Fruit fly (Drosophila melanogaster): ENCODE data around the gene Drak.

Drak gene

dm6 chrX:11454189-11454882 lies 38.6 kb upstream of the Drak start, which contains the start of the genes Evi5 and HP5 (continued):
- TF ChIP-seq salm (tag; optimal IDR thresholded peaks at IDR 0.05), result no peak
- peak; percentile 29 for TF ChIP-seq chn (GFP tag; optimal IDR thresholded peaks at IDR 0.05)
- peak; percentile 29; the same call in 1 of the 3 replicates for TF ChIP-seq vnd (GFP tag; IDR thresholded peaks at IDR 0.05; ENCODE audit: partially characterized antibody)
- TF ChIP-seq CG18764 (GFP tag; optimal IDR thresholded peaks at IDR 0.05), result no peak
- peak; percentile 27 for TF ChIP-seq CG7786 (GFP tag; optimal IDR thresholded peaks at IDR 0.05)
- peak in 1 of 2 experiments; percentile 32 for TF ChIP-seq eve (GFP tag; optimal IDR thresholded peaks at IDR 0.05)
- TF ChIP-seq Xbp1 (GFP tag; optimal IDR thresholded peaks at IDR 0.05), result peak; percentile 53
- TF ChIP-seq Elba2 (GFP tag; optimal IDR thresholded peaks at IDR 0.05), result no peak
- no peak for TF ChIP-seq h (optimal IDR thresholded peaks at IDR 0.05)
- TF ChIP-seq stc (GFP tag; IDR thresholded peaks at IDR 0.05), result no peak
- peak; percentile 62 for TF ChIP-seq CG10366 (GFP tag; IDR thresholded peaks at IDR 0.05)
- TF ChIP-seq inv (GFP tag; IDR thresholded peaks at IDR 0.05; ENCODE audit: partially characterized antibody), result peak; percentile 44
- TF ChIP-seq Rfx (GFP tag; IDR thresholded peaks at IDR 0.05), result peak; percentile 81
- TF ChIP-seq CrebB (tag; optimal IDR thresholded peaks at IDR 0.05), result no peak
- TF ChIP-seq yki (optimal IDR thresholded peaks at IDR 0.05), result no peak
- TF ChIP-seq PHDP (tag; optimal IDR thresholded peaks at IDR 0.05), result no peak
- 0 out of 2 replicates have a peak, but pooled peaks have one; percentile 20 for TF ChIP-seq Awh (GFP tag; IDR thresholded peaks at IDR 0.05)
- TF ChIP-seq CG12104 (GFP tag; optimal IDR thresholded peaks at IDR 0.05), result no peak
- peak; percentile 49 for TF ChIP-seq jumu (GFP tag; optimal IDR thresholded peaks at IDR 0.05)
- TF ChIP-seq Sox100B (GFP tag; optimal IDR thresholded peaks at IDR 0.05), result no peak
- peak; percentile 55 for TF ChIP-seq Xrp1 (GFP tag; IDR thresholded peaks at IDR 0.05)
- peak; percentile 69 for TF ChIP-seq CG7839 (tag; optimal IDR thresholded peaks at IDR 0.05)
- peak; percentile 94 for TF ChIP-seq Med (GFP tag)
- peak; percentile 80 for TF ChIP-seq Sin3A (optimal IDR thresholded peaks at IDR 0.05)
- TF ChIP-seq pnt (GFP tag; optimal IDR thresholded peaks at IDR 0.05), result peak; percentile 31
- no peak for TF ChIP-seq CG33557 (GFP tag; optimal IDR thresholded peaks at IDR 0.05)
- no peak for TF ChIP-seq oc (tag; optimal IDR thresholded peaks at IDR 0.05)
- TF ChIP-seq CG4424 (GFP tag; optimal IDR thresholded peaks at IDR 0.05), result peak; percentile 38
- peak; percentile 61; the same call in 1 of the 2 replicates for TF ChIP-seq CG11085 (GFP tag; IDR thresholded peaks at IDR 0.05)
- peak; percentile 27; the same call in 1 of the 2 replicates for TF ChIP-seq wdn (GFP tag; IDR thresholded peaks at IDR 0.05)
- TF ChIP-seq CTCF (GFP tag; optimal IDR thresholded peaks at IDR 0.05), result peak; percentile 90
- peak; percentile 37 for TF ChIP-seq stwl (tag; optimal IDR thresholded peaks at IDR 0.05)
- TF ChIP-seq E2f1 (GFP tag; IDR thresholded peaks at IDR 0.05), result peak; percentile 40; the same call in 1 of the 2 replicates
- TF ChIP-seq CG6654 (GFP tag; optimal IDR thresholded peaks at IDR 0.05), result no peak
- TF ChIP-seq pb (GFP tag; optimal IDR thresholded peaks at IDR 0.05), result no peak
- no peak for TF ChIP-seq Optix (GFP tag; IDR thresholded peaks at IDR 0.05)
- no peak for TF ChIP-seq CG11398 (GFP tag; optimal IDR thresholded peaks at IDR 0.05)
- TF ChIP-seq CG33213 (GFP tag; optimal IDR thresholded peaks at IDR 0.05), result peak; percentile 55
- peak; percentile 6 for TF ChIP-seq eyg (GFP tag; optimal IDR thresholded peaks at IDR 0.05)
- TF ChIP-seq wor (GFP tag; IDR thresholded peaks at IDR 0.05), result no peak; the same call in 1 of the 2 replicates
- no peak for TF ChIP-seq CG7556 (GFP tag; optimal IDR thresholded peaks at IDR 0.05)
- TF ChIP-seq CG2199 (GFP tag; IDR thresholded peaks at IDR 0.05), result no peak
- TF ChIP-seq sisA (GFP tag; IDR thresholded peaks at IDR 0.05), result peak; percentile 73
- no peak for TF ChIP-seq CG31441 (GFP tag; IDR thresholded peaks at IDR 0.05)
- TF ChIP-seq NFAT (GFP tag; IDR thresholded peaks at IDR 0.05), result peak; percentile 37; the same call in 1 of the 2 replicates
- TF ChIP-seq CG15479 (GFP tag; optimal IDR thresholded peaks at IDR 0.05), result no peak
- TF ChIP-seq CG15696 (tag; optimal IDR thresholded peaks at IDR 0.05), result peak; percentile 42
- TF ChIP-seq prd (optimal IDR thresholded peaks at IDR 0.05), result no peak
- peak; percentile 80 for TF ChIP-seq prd (GFP tag; IDR thresholded peaks at IDR 0.05)
- peak; percentile 32 for TF ChIP-seq Nf-YC (tag; optimal IDR thresholded peaks at IDR 0.05)
- TF ChIP-seq CG3163 (GFP tag; optimal IDR thresholded peaks at IDR 0.05), result no peak
- TF ChIP-seq Lhr (GFP tag; optimal IDR thresholded peaks at IDR 0.05), result peak; percentile 40
- 0 out of 2 replicates have a peak, but pooled peaks have one; percentile 9 for TF ChIP-seq aop (GFP tag; IDR thresholded peaks at IDR 0.05)

Data from whole organism, embryonic.